Fruit fly (Drosophila melanogaster) whole organism, embryonic: Measurements from ENCODE around the gene scpr-B.

Experiments
- ATbp ChIP-seq: fragments of 200-800 bp; sonication (Bioruptor generic); optimal IDR thresholded peaks from 2 replicates; lab custom pipeline; 2017; ENCODE audit warnings: missing biosample characterization, mild to moderate bottlenecking, missing genetic modification characterization, missing genetic modification reagents
- Abd-B ChIP-seq: fragments of 200-800 bp; sonication (Bioruptor generic); optimal IDR thresholded peaks from 2 replicates; lab custom pipeline; 2018; ENCODE audit warnings: missing biosample characterization, mild to moderate bottlenecking, missing genetic modification characterization, moderate library complexity
- C15 ChIP-seq: fragments of 200-800 bp; sonication (Bioruptor generic); IDR thresholded peaks from 3 replicates; pipeline ENCODE4 v1.3.6; 2022; ENCODE audit warnings: missing biosample characterization, missing genetic modification characterization
- CG10565 ChIP-seq: fragments of 200-800 bp; sonication (Bioruptor generic); optimal IDR thresholded peaks from 3 replicates; lab custom pipeline; 2016; ENCODE audit warnings: missing biosample characterization, mild to moderate bottlenecking, missing genetic modification characterization
- CG10979 ChIP-seq: fragments of 200-800 bp; sonication (Bioruptor generic); optimal IDR thresholded peaks from 2 replicates; lab custom pipeline; 2018; ENCODE audit warnings: missing biosample characterization, mild to moderate bottlenecking, missing genetic modification characterization, moderate library complexity
- CG11398 ChIP-seq: fragments of 200-800 bp; sonication (Bioruptor generic); optimal IDR thresholded peaks from 2 replicates; lab custom pipeline; 2016; ENCODE audit warnings: missing biosample characterization, missing genetic modification characterization
- CG11504 ChIP-seq: fragments of 200-800 bp; sonication (Bioruptor generic); optimal IDR thresholded peaks from 3 replicates; lab custom pipeline; 2019; ENCODE audit warnings: missing biosample characterization, mild to moderate bottlenecking, missing genetic modification characterization, moderate library complexity
- CG12299 ChIP-seq: fragments of 200-800 bp; sonication (Bioruptor generic); optimal IDR thresholded peaks from 2 replicates; lab custom pipeline; 2018; ENCODE audit warnings: missing biosample characterization, mild to moderate bottlenecking, missing genetic modification characterization
- CG14860 ChIP-seq: fragments of 200-800 bp; sonication (Bioruptor generic); IDR thresholded peaks from 3 replicates; pipeline ENCODE4 v1.3.6; 2022; ENCODE audit warnings: missing biosample characterization, missing genetic modification characterization; ENCODE audit not compliant: partially characterized antibody
- CG1792 ChIP-seq: fragments of 200-800 bp; sonication (Bioruptor generic); optimal IDR thresholded peaks from 2 replicates; lab custom pipeline; 2016; ENCODE audit warnings: missing biosample characterization, missing genetic modification characterization
- CG18476 ChIP-seq: fragments of 200-800 bp; sonication (Bioruptor generic); optimal IDR thresholded peaks from 2 replicates; lab custom pipeline; 2016; ENCODE audit warnings: missing biosample characterization, mild to moderate bottlenecking, missing genetic modification characterization
- CG34224 ChIP-seq: fragments of 200-800 bp; sonication (Bioruptor generic); IDR thresholded peaks from 3 replicates; pipeline ENCODE4 v1.3.6; 2022; ENCODE audit warnings: missing biosample characterization, missing genetic modification characterization; ENCODE audit not compliant: partially characterized antibody
- CG4328 ChIP-seq: fragments of 200-800 bp; sonication (Bioruptor generic); optimal IDR thresholded peaks from 3 replicates; lab custom pipeline; 2017; ENCODE audit warnings: missing biosample characterization, missing genetic modification reagents, missing genetic modification characterization
- CG4424 ChIP-seq: fragments of 200-800 bp; sonication (Bioruptor generic); optimal IDR thresholded peaks from 3 replicates; lab custom pipeline; 2016; ENCODE audit warnings: missing biosample characterization, missing genetic modification characterization
- CG5180 ChIP-seq: fragments of 200-800 bp; sonication (Bioruptor generic); optimal IDR thresholded peaks from 3 replicates; lab custom pipeline; 2017; ENCODE audit warnings: missing biosample characterization, missing genetic modification characterization, mild to moderate bottlenecking, moderate library complexity, missing genetic modification reagents
- CG6254 ChIP-seq: fragments of 200-800 bp; sonication (Bioruptor generic); optimal IDR thresholded peaks from 3 replicates; lab custom pipeline; 2017; ENCODE audit warnings: mild to moderate bottlenecking, missing biosample characterization, missing genetic modification reagents, missing genetic modification characterization
- CG6683 ChIP-seq: fragments of 200-800 bp; sonication (Bioruptor generic); optimal IDR thresholded peaks from 2 replicates; lab custom pipeline; 2017; ENCODE audit warnings: missing biosample characterization, mild to moderate bottlenecking, missing genetic modification characterization, missing genetic modification reagents
- CG6765 ChIP-seq: fragments of 200-800 bp; sonication (Bioruptor generic); optimal IDR thresholded peaks from 3 replicates; lab custom pipeline; 2017; ENCODE audit warnings: missing biosample characterization, mild to moderate bottlenecking, missing genetic modification characterization
- CG7987 ChIP-seq: fragments of 200-800 bp; sonication (Bioruptor generic); optimal IDR thresholded peaks from 2 replicates; lab custom pipeline; 2018; ENCODE audit warnings: missing biosample characterization, mild to moderate bottlenecking, missing genetic modification characterization, moderate library complexity
- CoRest ChIP-seq: fragments of 200-800 bp; sonication (Bioruptor generic); optimal IDR thresholded peaks from 3 replicates; lab custom pipeline; 2018; ENCODE audit warnings: missing biosample characterization, mild to moderate bottlenecking, missing genetic modification characterization, moderate library complexity
- Fer1 ChIP-seq: fragments of 200-800 bp; sonication (Bioruptor generic); optimal IDR thresholded peaks from 2 replicates; lab custom pipeline; 2017; ENCODE audit warnings: missing biosample characterization, mild to moderate bottlenecking, missing genetic modification characterization
- Hey ChIP-seq: fragments of 200-800 bp; sonication (Bioruptor generic); optimal IDR thresholded peaks from 3 replicates; lab custom pipeline; 2018; ENCODE audit warnings: missing biosample characterization, mild to moderate bottlenecking, missing genetic modification characterization
- Hr3 ChIP-seq: fragments of 200-800 bp; sonication (Bioruptor generic); optimal IDR thresholded peaks from 3 replicates; lab custom pipeline; 2016; ENCODE audit warnings: missing biosample characterization, missing genetic modification characterization
- NC2β ChIP-seq: fragments of 200-800 bp; sonication (Bioruptor generic); optimal IDR thresholded peaks from 2 replicates; lab custom pipeline; 2016; ENCODE audit warnings: missing biosample characterization, missing genetic modification characterization
- NfI ChIP-seq: fragments of 200-800 bp; sonication (Bioruptor generic); optimal IDR thresholded peaks from 3 replicates; lab custom pipeline; 2018; ENCODE audit warnings: missing biosample characterization, mild to moderate bottlenecking, missing genetic modification characterization, moderate library complexity
- PHDP ChIP-seq: fragments of 200-800 bp; sonication (Bioruptor generic); optimal IDR thresholded peaks from 3 replicates; lab custom pipeline; 2018; ENCODE audit warnings: missing biosample characterization, mild to moderate bottlenecking, missing genetic modification characterization, moderate library complexity
- Poxn ChIP-seq: fragments of 200-800 bp; sonication (Bioruptor generic); IDR thresholded peaks from 2 replicates; pipeline ENCODE4 v1.3.6; 2022; ENCODE audit warnings: missing biosample characterization, missing genetic modification characterization
- Rfx ChIP-seq: fragments of 200-800 bp; sonication (Bioruptor generic); IDR thresholded peaks from 2 replicates; pipeline ENCODE4 v1.3.6; 2022; ENCODE audit warnings: missing biosample characterization, missing genetic modification characterization
- TFAM ChIP-seq: fragments of 200-800 bp; sonication (Bioruptor generic); optimal IDR thresholded peaks from 2 replicates; lab custom pipeline; 2017; ENCODE audit warnings: missing biosample characterization, missing genetic modification characterization, inconsistent platforms
- dpn ChIP-seq, 2 experiments: fragments of 200-800 bp; sonication (Bioruptor generic); optimal IDR thresholded peaks; 3 replicates each; lab custom pipeline; 2016; ENCODE audit warnings: missing biosample characterization in 2 of 2, missing genetic modification characterization in 2 of 2
- emc ChIP-seq: fragments of 200-800 bp; sonication (Bioruptor generic); optimal IDR thresholded peaks from 2 replicates; lab custom pipeline; 2016; ENCODE audit warnings: missing biosample characterization, missing genetic modification characterization
- eyg ChIP-seq: fragments of 200-800 bp; sonication (Bioruptor generic); optimal IDR thresholded peaks from 3 replicates; lab custom pipeline; 2016; ENCODE audit warnings: missing biosample characterization, missing genetic modification characterization
- fu2 ChIP-seq: fragments of 200-800 bp; sonication (Bioruptor generic); optimal IDR thresholded peaks from 2 replicates; lab custom pipeline; 2016; ENCODE audit warnings: missing biosample characterization, missing genetic modification characterization
- grau ChIP-seq: fragments of 200-800 bp; optimal IDR thresholded peaks from 3 replicates; lab custom pipeline; 2019; ENCODE audit warnings: missing biosample characterization, mild to moderate bottlenecking, missing genetic modification characterization, moderate library complexity
- gsb ChIP-seq: fragments of 200-800 bp; sonication (Bioruptor generic); IDR thresholded peaks from 2 replicates; pipeline ENCODE4 v1.3.6; 2022; ENCODE audit warnings: missing biosample characterization, missing genetic modification characterization
- hbn ChIP-seq: fragments of 200-800 bp; sonication (Bioruptor generic); IDR thresholded peaks from 2 replicates; pipeline ENCODE4 v1.3.6; 2022; ENCODE audit warnings: missing biosample characterization, missing genetic modification characterization; ENCODE audit not compliant: partially characterized antibody
- lov ChIP-seq, 2 experiments: fragments of 200-800 bp in 1 of 2; fragments of >200 bp in 1 of 2; sonication (Bioruptor generic) in 1 of 2; IDR thresholded peaks in 1 of 2; optimal IDR thresholded peaks in 1 of 2; 2 replicates in 1 of 2; 3 replicates in 1 of 2; pipeline versions ENCODE4 v1.3.6 to Lab custom; 2017 to 2022; ENCODE audit warnings: missing biosample characterization in 1 of 2, missing genetic modification characterization in 1 of 2
- nmo ChIP-seq: fragments of 200-800 bp; sonication (Bioruptor generic); optimal IDR thresholded peaks from 2 replicates; lab custom pipeline; 2018; ENCODE audit warnings: missing biosample characterization, mild to moderate bottlenecking, missing genetic modification characterization, moderate library complexity
- oc ChIP-seq: fragments of 200-800 bp; sonication (Bioruptor generic); optimal IDR thresholded peaks from 2 replicates; lab custom pipeline; 2018; ENCODE audit warnings: missing biosample characterization, mild to moderate bottlenecking, missing genetic modification characterization, moderate library complexity
- repo ChIP-seq: fragments of 200-800 bp; sonication (Bioruptor generic); optimal IDR thresholded peaks from 2 replicates; lab custom pipeline; 2016; ENCODE audit warnings: missing biosample characterization, missing genetic modification characterization
- ro ChIP-seq: fragments of 200-800 bp; sonication (Bioruptor generic); IDR thresholded peaks from 2 replicates; pipeline ENCODE4 v1.3.6; 2022; ENCODE audit warnings: missing biosample characterization, missing genetic modification characterization
- sens-2 ChIP-seq: fragments of 200-800 bp; sonication (Bioruptor generic); IDR thresholded peaks from 2 replicates; pipeline ENCODE4 v1.3.6; 2022; ENCODE audit warnings: missing biosample characterization, missing genetic modification characterization
- sima ChIP-seq: fragments of 200-800 bp; sonication (Bioruptor generic); optimal IDR thresholded peaks from 2 replicates; lab custom pipeline; 2016; ENCODE audit warnings: missing biosample characterization, missing genetic modification characterization
- slou ChIP-seq: fragments of 200-800 bp; sonication (Bioruptor generic); optimal IDR thresholded peaks from 3 replicates; lab custom pipeline; 2016; ENCODE audit warnings: missing biosample characterization, missing genetic modification characterization
- sna ChIP-seq: fragments of 200-800 bp; sonication (Bioruptor generic); IDR thresholded peaks from 2 replicates; pipeline ENCODE4 v1.3.6; 2022; ENCODE audit warnings: missing biosample characterization, missing genetic modification characterization; ENCODE audit not compliant: partially characterized antibody
- tin ChIP-seq: fragments of 200-800 bp; sonication (Bioruptor generic); optimal IDR thresholded peaks from 3 replicates; lab custom pipeline; 2016; ENCODE audit warnings: missing biosample characterization, missing genetic modification characterization
- trem ChIP-seq: fragments of 200-800 bp; optimal IDR thresholded peaks from 3 replicates; lab custom pipeline; 2019; ENCODE audit warnings: missing biosample characterization, mild to moderate bottlenecking, missing genetic modification characterization, moderate library complexity
- usp ChIP-seq: fragments of >200 bp; optimal IDR thresholded peaks from 2 replicates; lab custom pipeline; 2017; ENCODE audit warnings: missing biosample characterization, missing genetic modification characterization

scpr-B gene

dm6 chr3R:11211291-11212061, 29.3 kb downstream of the scpr-B start (continued):
- TF ChIP-seq grau (tag; lab: Kevin White, UChicago) (peak; percentile 97), CG18476 (GFP tag; lab: Kevin White, UChicago) (peak; percentile 71), CG6683 (GFP tag; lab: Kevin White, UChicago) (no peak), ro (peak; percentile 53), NC2β (GFP tag; lab: Kevin White, UChicago) (peak; percentile 48), fu2 (GFP tag; lab: Kevin White, UChicago) (peak; percentile 48), CG12299 (peak; percentile 33), trem (tag; lab: Kevin White, UChicago) (peak; percentile 39), CG11398 (GFP tag; lab: Kevin White, UChicago) (peak; percentile 28), slou (peak; percentile 57), CG10979 (tag; lab: Kevin White, UChicago) (peak; percentile 50), CG4328 (no peak), sens-2 (GFP tag; lab: Robert Waterston, UW) (no peak; the same call in 1 of the 2 replicates), emc (GFP tag; lab: Kevin White, UChicago) (peak; percentile 20), PHDP (peak; percentile 61), CG10565 (GFP tag; lab: Kevin White, UChicago) (no peak), CG34224 (GFP tag; lab: Robert Waterston, UW) (no peak), Poxn (no peak), nmo (GFP tag; lab: Kevin White, UChicago) (peak; percentile 63), hbn (no peak), dpn (GFP tag; optimal IDR thresholded peaks at IDR 0.05; lab: Kevin White, UChicago) (peak; percentile 78 to 86), CG14860 (GFP tag; lab: Robert Waterston, UW) (no peak), Hey (tag; lab: Kevin White, UChicago) (peak; percentile 69), CG7987 (GFP tag; lab: Kevin White, UChicago) (peak; percentile 35), gsb (no peak), sna (GFP tag; lab: Robert Waterston, UW) (no peak), eyg (GFP tag; lab: Kevin White, UChicago) (peak; percentile 29), C15 (GFP tag; lab: Robert Waterston, UW) (peak; percentile 54; the same call in 1 of the 3 replicates), CG4424 (GFP tag; lab: Kevin White, UChicago) (peak; percentile 71), CoRest (tag; lab: Kevin White, UChicago) (peak; percentile 79), NfI (peak; percentile 73), lov (optimal IDR thresholded peaks at IDR 0.05; lab: Kevin White, UChicago) (no peak), lov (GFP tag; IDR thresholded peaks at IDR 0.05; lab: Robert Waterston, UW) (peak; percentile 71; the same call in 1 of the 3 replicates), TFAM (no peak), Hr3 (GFP tag; lab: Kevin White, UChicago) (peak; percentile 77), CG1792 (GFP tag; lab: Kevin White, UChicago) (peak; percentile 64), CG11504 (tag; lab: Kevin White, UChicago) (peak; percentile 73), repo (peak; percentile 51), ATbp (GFP tag; lab: Kevin White, UChicago) (peak; percentile 36), oc (no peak), CG5180 (GFP tag; lab: Kevin White, UChicago) (peak; percentile 56), CG6765 (GFP tag; lab: Kevin White, UChicago) (peak; percentile 52), Fer1 (GFP tag; lab: Kevin White, UChicago) (peak; percentile 63), CG6254 (no peak), sima (GFP tag; lab: Kevin White, UChicago) (no peak), Rfx (peak; percentile 91), usp (no peak), Abd-B (GFP tag; lab: Kevin White, UChicago) (peak; percentile 76), tin (GFP tag; lab: Kevin White, UChicago) (peak; percentile 73)
